Worm (Caenorhabditis elegans) whole organism, midembryonic: ENCODE data around the gene C33E10.1.

ENCODE experiments used
- T22C8.4 ChIP-seq: fragments of 200-800 bp; sonication (Bioruptor generic); IDR thresholded peaks from 2 replicates; pipeline ENCODE4 v1.3.6; 2022; ENCODE audit warnings: missing genetic modification characterization, missing compliant biosample characterization
- cog-1 ChIP-seq: sonication (generic microtip); optimal IDR thresholded peaks from 2 replicates; lab custom pipeline; 2016; ENCODE audit warnings: missing genetic modification characterization, missing compliant biosample characterization
- flt-1 ChIP-seq: fragments of 200-800 bp; sonication (Bioruptor generic); IDR thresholded peaks from 2 replicates; pipeline ENCODE4 v1.3.6; 2022; ENCODE audit warnings: missing genetic modification characterization, missing compliant biosample characterization
- klf-2 ChIP-seq: fragments of 200-800 bp; sonication (Bioruptor generic); conservative IDR thresholded peaks from 2 replicates; pipeline ENCODE4 v1.3.6; 2022; ENCODE audit warnings: missing genetic modification reagents, missing genetic modification characterization, missing compliant biosample characterization
- med-1 ChIP-seq: sonication (generic microtip); optimal IDR thresholded peaks from 2 replicates; lab custom pipeline; 2017; ENCODE audit warnings: missing genetic modification characterization, mild to moderate bottlenecking, missing compliant biosample characterization, antibody characterized with exemption, missing genetic modification reagents; ENCODE audit not compliant: insufficient read depth
- ref-1 ChIP-seq: fragments of 200-800 bp; sonication (Bioruptor generic); conservative IDR thresholded peaks from 2 replicates; pipeline ENCODE4 v1.3.6; 2022; ENCODE audit warnings: missing genetic modification reagents, missing genetic modification characterization, missing compliant biosample characterization
- tab-1 ChIP-seq: fragments of 200-800 bp; sonication (Bioruptor generic); IDR thresholded peaks from 2 replicates; pipeline ENCODE4 v1.3.6; 2022; ENCODE audit warnings: missing genetic modification characterization, missing compliant biosample characterization
- ztf-23 ChIP-seq: fragments of 200-800 bp; sonication (Bioruptor generic); IDR thresholded peaks from 2 replicates; pipeline ENCODE4 v1.3.6; 2022; ENCODE audit warnings: missing genetic modification reagents, missing genetic modification characterization, missing compliant biosample characterization
- ztf-29 ChIP-seq: fragments of 200-800 bp; sonication (Bioruptor generic); IDR thresholded peaks from 2 replicates; pipeline ENCODE4 v1.3.6; 2022; ENCODE audit warnings: missing genetic modification reagents, missing genetic modification characterization, missing compliant biosample characterization

C33E10.1 gene

ce11 chrX:17314948-17315347 lies 9.9 kb downstream of the C33E10.1 start:
- peak; percentile 31 for TF ChIP-seq cog-1 (tag; lab: Kevin White, UChicago)
- 0 out of 2 replicates have a peak, but pooled peaks have one; percentile 14 for TF ChIP-seq ztf-29 (GFP tag; lab: Robert Waterston, UW)
- no peak for TF ChIP-seq T22C8.4
- TF ChIP-seq ztf-23 (GFP tag; lab: Robert Waterston, UW), result no peak
- TF ChIP-seq klf-2 (GFP tag; lab: Robert Waterston, UW), result no peak
- no peak for TF ChIP-seq med-1 (GFP tag; lab: Kevin White, UChicago)
- no peak for TF ChIP-seq ref-1 (GFP tag; lab: Robert Waterston, UW)
- TF ChIP-seq flt-1 (GFP tag; lab: Robert Waterston, UW), result no peak
- 0 out of 2 replicates have a peak, but pooled peaks have one; percentile 33 for TF ChIP-seq tab-1 (GFP tag; lab: Robert Waterston, UW)

- no peak for TF ChIP-seq T22C8.4
- no peak for TF ChIP-seq ztf-29 (GFP tag; lab: Robert Waterston, UW)
- no peak for TF ChIP-seq ref-1 (GFP tag; lab: Robert Waterston, UW)
- TF ChIP-seq cog-1 (tag; lab: Kevin White, UChicago), result no peak
- TF ChIP-seq klf-2 (GFP tag; lab: Robert Waterston, UW), result no peak
- TF ChIP-seq flt-1 (GFP tag; lab: Robert Waterston, UW), result no peak
- TF ChIP-seq tab-1 (GFP tag; lab: Robert Waterston, UW), result no peak
- no peak for TF ChIP-seq ztf-23 (GFP tag; lab: Robert Waterston, UW)
Measured at ce11 chrX:17318284-17318683, 13.3 kb downstream of the C33E10.1 start, which contains the start of gene ptr-5. TSS of gene ptr-5 (plus strand) at chrX:17318584.

ce11 chrX:17320572-17320971 lies 15.6 kb downstream of the C33E10.1 start:
- TF ChIP-seq cog-1 (tag; lab: Kevin White, UChicago), result no peak
- no peak for TF ChIP-seq med-1 (GFP tag; lab: Kevin White, UChicago)
- no peak for TF ChIP-seq ztf-23 (GFP tag; lab: Robert Waterston, UW)
- no peak for TF ChIP-seq T22C8.4
- no peak for TF ChIP-seq klf-2 (GFP tag; lab: Robert Waterston, UW)
- no peak for TF ChIP-seq ref-1 (GFP tag; lab: Robert Waterston, UW)
- TF ChIP-seq ztf-29 (GFP tag; lab: Robert Waterston, UW), result no peak
- no peak for TF ChIP-seq tab-1 (GFP tag; lab: Robert Waterston, UW)
- no peak for TF ChIP-seq flt-1 (GFP tag; lab: Robert Waterston, UW)

ce11 chrX:17324954-17325353 lies 19.9 kb downstream of the C33E10.1 start:
- TF ChIP-seq ref-1 (GFP tag; lab: Robert Waterston, UW) (no peak), T22C8.4 (no peak), med-1 (GFP tag; lab: Kevin White, UChicago) (no peak), ztf-29 (GFP tag; lab: Robert Waterston, UW) (no peak), cog-1 (tag; lab: Kevin White, UChicago) (no peak)

ce11 chrX:17327226-17327625 lies 22.2 kb downstream of the C33E10.1 start:
- TF ChIP-seq tab-1 (GFP tag; lab: Robert Waterston, UW), result no peak
- no peak for TF ChIP-seq ref-1 (GFP tag; lab: Robert Waterston, UW)
- no peak for TF ChIP-seq ztf-29 (GFP tag; lab: Robert Waterston, UW)
- TF ChIP-seq ztf-23 (GFP tag; lab: Robert Waterston, UW), result no peak
- TF ChIP-seq T22C8.4, result no peak
- no peak for TF ChIP-seq cog-1 (tag; lab: Kevin White, UChicago)
- no peak for TF ChIP-seq flt-1 (GFP tag; lab: Robert Waterston, UW)
- no peak for TF ChIP-seq klf-2 (GFP tag; lab: Robert Waterston, UW)
- no peak for TF ChIP-seq med-1 (GFP tag; lab: Kevin White, UChicago)

- TF ChIP-seq klf-2 (GFP tag; lab: Robert Waterston, UW) (no peak), flt-1 (GFP tag; lab: Robert Waterston, UW) (no peak), ztf-23 (GFP tag; lab: Robert Waterston, UW) (no peak), ref-1 (GFP tag; lab: Robert Waterston, UW) (no peak), tab-1 (GFP tag; lab: Robert Waterston, UW) (no peak), ztf-29 (GFP tag; lab: Robert Waterston, UW) (no peak), cog-1 (tag; lab: Kevin White, UChicago) (no peak), T22C8.4 (no peak), med-1 (GFP tag; lab: Kevin White, UChicago) (no peak)
Measured at ce11 chrX:17329075-17329474, 24.1 kb downstream of the C33E10.1 start.

ce11 chrX:17330574-17330973 lies 25.6 kb downstream of the C33E10.1 start:
- TF ChIP-seq ztf-23 (GFP tag; lab: Robert Waterston, UW) (no peak), T22C8.4 (no peak), flt-1 (GFP tag; lab: Robert Waterston, UW) (no peak), med-1 (GFP tag; lab: Kevin White, UChicago) (no peak), klf-2 (GFP tag; lab: Robert Waterston, UW) (no peak), tab-1 (GFP tag; lab: Robert Waterston, UW) (no peak), ref-1 (GFP tag; lab: Robert Waterston, UW) (no peak), ztf-29 (GFP tag; lab: Robert Waterston, UW) (no peak), cog-1 (tag; lab: Kevin White, UChicago) (no peak)

- no peak for TF ChIP-seq ztf-29 (GFP tag; lab: Robert Waterston, UW)
- TF ChIP-seq cog-1 (tag; lab: Kevin White, UChicago), result no peak
- TF ChIP-seq ztf-23 (GFP tag; lab: Robert Waterston, UW), result no peak
- TF ChIP-seq flt-1 (GFP tag; lab: Robert Waterston, UW), result no peak
- no peak for TF ChIP-seq klf-2 (GFP tag; lab: Robert Waterston, UW)
- TF ChIP-seq tab-1 (GFP tag; lab: Robert Waterston, UW), result no peak
- TF ChIP-seq T22C8.4, result no peak
- no peak for TF ChIP-seq med-1 (GFP tag; lab: Kevin White, UChicago)
- no peak for TF ChIP-seq ref-1 (GFP tag; lab: Robert Waterston, UW)
Measured at ce11 chrX:17333752-17334151, 28.7 kb downstream of the C33E10.1 start, which contains the start of gene C53C11.5. TSS of gene C53C11.5 (plus strand) at chrX:17334052.

- TF ChIP-seq flt-1 (GFP tag; lab: Robert Waterston, UW) (no peak), T22C8.4 (no peak), cog-1 (tag; lab: Kevin White, UChicago) (no peak)
Measured at ce11 chrX:17336354-17336753, 31.3 kb downstream of the C33E10.1 start, which contains the start of gene C53C11.2. TSS of gene C53C11.2 (plus strand) at chrX:17336637.
